Fruit fly (Drosophila melanogaster): ENCODE data around the gene Gmd.

The Gmd gene

dm6 chr2L:4945300-4945699 is 31.5 kb downstream of the Gmd start, which contains the start of the genes mRpL24 and betaggt-I (continued):
- TF ChIP-seq zfh2 (GFP tag; optimal IDR thresholded peaks at IDR 0.05) = peak; percentile 87
- TF ChIP-seq NC2α (GFP tag; optimal IDR thresholded peaks at IDR 0.05) = peak; percentile 50
- TF ChIP-seq Ssrp (tag; optimal IDR thresholded peaks at IDR 0.05) = peak; percentile 97
- TF ChIP-seq NFAT (GFP tag; IDR thresholded peaks at IDR 0.05) = peak; percentile 96
- TF ChIP-seq CG8478 (optimal IDR thresholded peaks at IDR 0.05) = no peak
- TF ChIP-seq CG6813 (GFP tag; optimal IDR thresholded peaks at IDR 0.05) = peak; percentile 86
- TF ChIP-seq CG12299 (tag; optimal IDR thresholded peaks at IDR 0.05) = peak; percentile 96
- TF ChIP-seq CG10366 (GFP tag; IDR thresholded peaks at IDR 0.05) = peak; percentile 97
- peak in 1 of 3 experiments; percentile 85 for TF ChIP-seq Stat92E (GFP tag; optimal IDR thresholded peaks at IDR 0.05)
- TF ChIP-seq her (GFP tag; optimal IDR thresholded peaks at IDR 0.05) = peak; percentile 40
- TF ChIP-seq vvl (GFP tag; IDR thresholded peaks at IDR 0.05) = peak; percentile 99
- peak; percentile 81 for TF ChIP-seq CG6854 (GFP tag; optimal IDR thresholded peaks at IDR 0.05)
- TF ChIP-seq CG7271 (tag; optimal IDR thresholded peaks at IDR 0.05) = peak; percentile 89
- TF ChIP-seq caup (GFP tag; optimal IDR thresholded peaks at IDR 0.05; ENCODE audit: severe bottlenecking) = peak; percentile 93
- peak; percentile 96 for TF ChIP-seq CG14710 (tag; optimal IDR thresholded peaks at IDR 0.05)
- TF ChIP-seq CG1024 (GFP tag; IDR thresholded peaks at IDR 0.05) = peak; percentile 91
- TF ChIP-seq ERR (GFP tag; optimal IDR thresholded peaks at IDR 0.05) = peak; percentile 59
- peak; percentile 90 for TF ChIP-seq odd (GFP tag; optimal IDR thresholded peaks at IDR 0.05)
- TF ChIP-seq pros (GFP tag; optimal IDR thresholded peaks at IDR 0.05) = peak; percentile 29
- TF ChIP-seq Vsx1 (GFP tag; optimal IDR thresholded peaks at IDR 0.05) = peak; percentile 79
- TF ChIP-seq CG9876 (GFP tag; optimal IDR thresholded peaks at IDR 0.05) = peak; percentile 71
- peak; percentile 94 for TF ChIP-seq Aef1 (GFP tag; IDR thresholded peaks at IDR 0.05)
- peak; percentile 44 for TF ChIP-seq da (GFP tag; optimal IDR thresholded peaks at IDR 0.05)
- TF ChIP-seq TFAM (GFP tag; optimal IDR thresholded peaks at IDR 0.05) = peak; percentile 53
- TF ChIP-seq CG32772 (GFP tag; IDR thresholded peaks at IDR 0.05) = peak; percentile 96
- TF ChIP-seq CG6654 (GFP tag; optimal IDR thresholded peaks at IDR 0.05) = peak; percentile 81
- TF ChIP-seq D19B (GFP tag; optimal IDR thresholded peaks at IDR 0.05) = peak; percentile 88
- TF ChIP-seq CG18476 (GFP tag; optimal IDR thresholded peaks at IDR 0.05) = peak; percentile 92
- peak; percentile 67 for TF ChIP-seq CHES-1-like (GFP tag; optimal IDR thresholded peaks at IDR 0.05)
- peak; percentile 77 for TF ChIP-seq MESR4 (GFP tag; optimal IDR thresholded peaks at IDR 0.05)
- TF ChIP-seq Sox100B (GFP tag; optimal IDR thresholded peaks at IDR 0.05) = peak; percentile 93
- TF ChIP-seq Hsf (GFP tag; optimal IDR thresholded peaks at IDR 0.05) = peak; percentile 93
- peak; percentile 92 for TF ChIP-seq CG10654 (GFP tag; optimal IDR thresholded peaks at IDR 0.05)
- TF ChIP-seq CG34224 (GFP tag; IDR thresholded peaks at IDR 0.05; ENCODE audit: partially characterized antibody) = no peak
- peak; percentile 90 for TF ChIP-seq CG15011 (GFP tag; optimal IDR thresholded peaks at IDR 0.05)
- TF ChIP-seq Mrtf (GFP tag; IDR thresholded peaks at IDR 0.05) = peak; percentile 91
- TF ChIP-seq CG13424 (tag; optimal IDR thresholded peaks at IDR 0.05) = peak; percentile 98
- 0 out of 4 replicates have a peak, but pooled peaks have one; percentile 25 for TF ChIP-seq Dll (GFP tag; IDR thresholded peaks at IDR 0.05; ENCODE audit: partially characterized antibody)
- no peak for TF ChIP-seq CG7963 (GFP tag; IDR thresholded peaks at IDR 0.05; ENCODE audit: partially characterized antibody)
- TF ChIP-seq zfh1 (GFP tag; IDR thresholded peaks at IDR 0.05) = peak; percentile 98
- TF ChIP-seq fu2 (GFP tag; optimal IDR thresholded peaks at IDR 0.05) = peak; percentile 58
- TF ChIP-seq gt (GFP tag; IDR thresholded peaks at IDR 0.05) = peak; percentile 90
- TF ChIP-seq exex (tag; optimal IDR thresholded peaks at IDR 0.05) = peak; percentile 87
- TF ChIP-seq sim (GFP tag; IDR thresholded peaks at IDR 0.05) = peak; percentile 92
- no peak for TF ChIP-seq CG42726 (GFP tag; IDR thresholded peaks at IDR 0.05; ENCODE audit: partially characterized antibody)
- TF ChIP-seq onecut (GFP tag; IDR thresholded peaks at IDR 0.05) = peak; percentile 89
- peak; percentile 95 for TF ChIP-seq seq (GFP tag; IDR thresholded peaks at IDR 0.05)
- TF ChIP-seq Hr39 (optimal IDR thresholded peaks at IDR 0.05) = no peak
- peak; percentile 65; the same call in 2 of the 3 replicates for TF ChIP-seq z (GFP tag; IDR thresholded peaks at IDR 0.05)
- TF ChIP-seq dm (GFP tag; optimal IDR thresholded peaks at IDR 0.05) = peak; percentile 67
- peak; percentile 97 for TF ChIP-seq ara (GFP tag; IDR thresholded peaks at IDR 0.05)

Measured in whole organism, embryonic.